Worm (Caenorhabditis elegans) whole organism, young adult: ENCODE measurements around the gene F18E2.15.
A peak's percentile ranks its signal among the peaks of the same experiment; 100 is the strongest.

Experiments used
- B0035.1 ChIP-seq: sonication (generic microtip); optimal IDR thresholded peaks from 2 replicates; lab custom pipeline; 2016; ENCODE audit warnings: missing genetic modification characterization, mild to moderate bottlenecking, missing compliant biosample characterization, missing genotype, missing genetic modification reagents
- F49E8.2 ChIP-seq: sonication (generic microtip); optimal IDR thresholded peaks from 3 replicates; lab custom pipeline; 2017; ENCODE audit warnings: missing genetic modification characterization, mild to moderate bottlenecking, missing compliant biosample characterization, antibody characterized with exemption, moderate library complexity; ENCODE audit not compliant: insufficient read depth
- K12H6.12 ChIP-seq: fragments of 200-800 bp; sonication (Bioruptor generic); optimal IDR thresholded peaks from 2 replicates; lab custom pipeline; 2018; ENCODE audit warnings: mild to moderate bottlenecking, missing genetic modification characterization, missing compliant biosample characterization
- T07F8.4 ChIP-seq: sonication (generic microtip); optimal IDR thresholded peaks from 2 replicates; lab custom pipeline; 2016; ENCODE audit warnings: mild to moderate bottlenecking, missing genetic modification characterization, moderate library complexity, missing compliant biosample characterization
- Y53G8AR.9 ChIP-seq: fragments of 200-800 bp; sonication (Bioruptor generic); conservative IDR thresholded peaks from 2 replicates; pipeline ENCODE4 v1.3.6; 2022; ENCODE audit warnings: missing genetic modification reagents, missing genetic modification characterization, missing compliant biosample characterization
- Y79H2A.3 ChIP-seq: fragments of 200-800 bp; sonication (Bioruptor generic); conservative IDR thresholded peaks from 2 replicates; pipeline ENCODE4 v1.3.6; 2022; ENCODE audit warnings: missing genetic modification reagents, missing genetic modification characterization, missing compliant biosample characterization
- ZK185.1 ChIP-seq: sonication (generic microtip); optimal IDR thresholded peaks from 2 replicates; lab custom pipeline; 2016; ENCODE audit warnings: mild to moderate bottlenecking, missing genetic modification characterization, missing compliant biosample characterization; ENCODE audit not compliant: poor library complexity, severe bottlenecking
- akir-1 ChIP-seq: fragments of 200-800 bp; sonication (Bioruptor generic); optimal IDR thresholded peaks from 2 replicates; lab custom pipeline; 2018; ENCODE audit warnings: mild to moderate bottlenecking, missing genetic modification characterization, moderate library complexity, missing compliant biosample characterization
- aptf-3 ChIP-seq: fragments of 200-800 bp; sonication (Bioruptor generic); IDR thresholded peaks from 2 replicates; pipeline ENCODE4 v1.3.6; 2022; ENCODE audit warnings: missing genetic modification characterization, missing compliant biosample characterization
- atf-7 ChIP-seq: sonication (generic microtip); optimal IDR thresholded peaks from 2 replicates; lab custom pipeline; 2017; ENCODE audit warnings: mild to moderate bottlenecking, missing genetic modification characterization, missing compliant biosample characterization
- cebp-2 ChIP-seq: fragments of 200-800 bp; sonication (Bioruptor generic); IDR thresholded peaks from 2 replicates; pipeline ENCODE4 v1.3.6; 2022; ENCODE audit warnings: missing genetic modification characterization, missing compliant biosample characterization
- ceh-100 ChIP-seq: fragments of 200-800 bp; sonication (Bioruptor generic); IDR thresholded peaks from 2 replicates; pipeline ENCODE4 v1.3.6; 2022; ENCODE audit warnings: missing genetic modification reagents, missing genetic modification characterization, missing compliant biosample characterization
- ceh-79 ChIP-seq: sonication (generic microtip); optimal IDR thresholded peaks from 2 replicates; lab custom pipeline; 2017; ENCODE audit warnings: mild to moderate bottlenecking, missing genetic modification characterization, missing compliant biosample characterization
- ceh-91 ChIP-seq: fragments of 200-800 bp; sonication (Bioruptor generic); IDR thresholded peaks from 2 replicates; pipeline ENCODE4 v1.3.6; 2022; ENCODE audit warnings: missing genetic modification reagents, missing genetic modification characterization, missing compliant biosample characterization
- dox-1 ChIP-seq: fragments of 200-800 bp; sonication (Bioruptor generic); IDR thresholded peaks from 2 replicates; pipeline ENCODE4 v1.3.6; 2022; ENCODE audit warnings: missing genetic modification reagents, missing genetic modification characterization, missing compliant biosample characterization
- egl-44 ChIP-seq: fragments of 200-800 bp; sonication (Bioruptor generic); IDR thresholded peaks from 2 replicates; pipeline ENCODE4 v1.3.6; 2022; ENCODE audit warnings: missing genetic modification reagents, missing genetic modification characterization, missing compliant biosample characterization
- egrh-3 ChIP-seq: fragments of 200-800 bp; sonication (Bioruptor generic); IDR thresholded peaks from 2 replicates; pipeline ENCODE4 v1.3.6; 2022; ENCODE audit warnings: missing genetic modification reagents, missing genetic modification characterization, missing compliant biosample characterization
- hlh-26 ChIP-seq: fragments of 200-800 bp; sonication (Bioruptor generic); conservative IDR thresholded peaks from 2 replicates; pipeline ENCODE4 v1.3.6; 2022; ENCODE audit warnings: missing genetic modification reagents, missing genetic modification characterization, missing compliant biosample characterization
- hmg-1.2 ChIP-seq: fragments of 200-800 bp; sonication (Bioruptor generic); IDR thresholded peaks from 2 replicates; pipeline ENCODE4 v1.3.6; 2022; ENCODE audit warnings: missing genetic modification reagents, missing genetic modification characterization, missing compliant biosample characterization
- hmg-20 ChIP-seq: fragments of 200-800 bp; sonication (Bioruptor generic); IDR thresholded peaks from 2 replicates; pipeline ENCODE4 v1.3.6; 2022; ENCODE audit warnings: missing genetic modification reagents, missing genetic modification characterization, missing compliant biosample characterization
- hrde-1 ChIP-seq: sonication (generic microtip); optimal IDR thresholded peaks from 2 replicates; lab custom pipeline; 2016; ENCODE audit warnings: missing genetic modification characterization, mild to moderate bottlenecking, missing compliant biosample characterization, moderate library complexity, missing genotype, missing genetic modification reagents, borderline replicate concordance
- lag-1 ChIP-seq: fragments of 200-800 bp; sonication (Bioruptor generic); IDR thresholded peaks from 2 replicates; pipeline ENCODE4 v1.3.6; 2022; ENCODE audit warnings: missing genetic modification reagents, missing genetic modification characterization, missing compliant biosample characterization
- lin-26 ChIP-seq: fragments of 200-800 bp; sonication (Bioruptor generic); IDR thresholded peaks from 2 replicates; pipeline ENCODE4 v1.3.6; 2022; ENCODE audit warnings: missing genetic modification reagents, missing genetic modification characterization, missing compliant biosample characterization
- lin-40 ChIP-seq: sonication (generic microtip); optimal IDR thresholded peaks from 2 replicates; lab custom pipeline; 2016; ENCODE audit warnings: missing genetic modification characterization, mild to moderate bottlenecking, missing compliant biosample characterization, missing genotype, missing genetic modification reagents
- lir-1 ChIP-seq: fragments of 200-800 bp; sonication (Bioruptor generic); conservative IDR thresholded peaks from 2 replicates; pipeline ENCODE4 v1.3.6; 2022; ENCODE audit warnings: missing genetic modification reagents, missing genetic modification characterization, missing compliant biosample characterization
- madf-6 ChIP-seq: fragments of 200-800 bp; sonication (Bioruptor generic); IDR thresholded peaks from 2 replicates; pipeline ENCODE4 v1.3.6; 2022; ENCODE audit warnings: missing genetic modification reagents, missing genetic modification characterization, missing compliant biosample characterization
- madf-8 ChIP-seq: fragments of 200-800 bp; sonication (Bioruptor generic); conservative IDR thresholded peaks from 2 replicates; pipeline ENCODE4 v1.3.6; 2022; ENCODE audit warnings: missing genetic modification reagents, missing genetic modification characterization, missing compliant biosample characterization
- mel-28 ChIP-seq: sonication (generic microtip); optimal IDR thresholded peaks from 2 replicates; lab custom pipeline; 2016; ENCODE audit warnings: borderline replicate concordance, mild to moderate bottlenecking, missing genetic modification characterization, missing compliant biosample characterization
- nfyb-1 ChIP-seq: fragments of 200-800 bp; sonication (Bioruptor generic); IDR thresholded peaks from 2 replicates; pipeline ENCODE4 v1.3.6; 2022; ENCODE audit warnings: missing genetic modification reagents, missing genetic modification characterization, missing compliant biosample characterization
- nhr-179 ChIP-seq: sonication (generic microtip); optimal IDR thresholded peaks from 2 replicates; lab custom pipeline; 2016; ENCODE audit warnings: mild to moderate bottlenecking, missing genetic modification characterization, missing compliant biosample characterization
- rcor-1 ChIP-seq: fragments of 200-800 bp; sonication (Bioruptor generic); IDR thresholded peaks from 2 replicates; pipeline ENCODE4 v1.3.6; 2022; ENCODE audit warnings: missing genetic modification reagents, missing genetic modification characterization, missing compliant biosample characterization
- tbx-9 ChIP-seq: sonication (generic microtip); optimal IDR thresholded peaks from 2 replicates; lab custom pipeline; 2016; ENCODE audit warnings: borderline replicate concordance, missing genetic modification characterization, inconsistent platforms, missing compliant biosample characterization
- zfh-2 ChIP-seq: fragments of 200-800 bp; sonication (Bioruptor generic); conservative IDR thresholded peaks from 2 replicates; pipeline ENCODE4 v1.3.6; 2022; ENCODE audit warnings: missing genetic modification reagents, missing genetic modification characterization, missing compliant biosample characterization
- ztf-22 ChIP-seq: fragments of 200-800 bp; sonication (Bioruptor generic); optimal IDR thresholded peaks from 2 replicates; lab custom pipeline; 2018; ENCODE audit warnings: mild to moderate bottlenecking, missing genetic modification characterization, moderate library complexity, missing compliant biosample characterization
- ztf-3 ChIP-seq: fragments of 200-800 bp; sonication (Bioruptor generic); optimal IDR thresholded peaks from 2 replicates; lab custom pipeline; 2018; ENCODE audit warnings: mild to moderate bottlenecking, missing genetic modification characterization, missing compliant biosample characterization

F18E2.15 gene

ce11 chrV:12780248-12780647, 19.4 kb upstream of the F18E2.15 start (continued):
- TF ChIP-seq Y53G8AR.9 (no peak), atf-7 (peak; percentile 4), zfh-2 (no peak), egl-44 (GFP tag; lab: Robert Waterston, UW) (no peak; the same call in 1 of the 2 replicates), nhr-179 (no peak), Y79H2A.3 (GFP tag; lab: Robert Waterston, UW) (peak; percentile 84), ceh-79 (tag; lab: Kevin White, UChicago) (peak; percentile 69), hlh-26 (GFP tag; lab: Robert Waterston, UW) (no peak), lin-26 (GFP tag; lab: Robert Waterston, UW) (peak; percentile 97), hmg-1.2 (GFP tag; lab: Robert Waterston, UW) (peak; percentile 76), ztf-3 (GFP tag; lab: Kevin White, UChicago) (no peak), madf-8 (GFP tag; lab: Robert Waterston, UW) (no peak)

ce11 chrV:12773852-12774251, 13.0 kb upstream of the F18E2.15 start:
- no peak for TF ChIP-seq egrh-3 (GFP tag; lab: Robert Waterston, UW)
- TF ChIP-seq K12H6.12 (tag; lab: Kevin White, UChicago): no peak
- TF ChIP-seq T07F8.4: no peak
- TF ChIP-seq lin-40 (tag; lab: Kevin White, UChicago): no peak
- no peak for TF ChIP-seq ZK185.1
- no peak for TF ChIP-seq B0035.1 (tag; lab: Kevin White, UChicago)
- no peak for TF ChIP-seq hmg-20 (GFP tag; lab: Robert Waterston, UW)
- no peak for TF ChIP-seq nfyb-1
- TF ChIP-seq lir-1 (GFP tag; lab: Robert Waterston, UW): no peak
- no peak for TF ChIP-seq atf-7
- no peak for TF ChIP-seq dox-1 (GFP tag; lab: Robert Waterston, UW)
- no peak for TF ChIP-seq akir-1 (GFP tag; lab: Kevin White, UChicago)
- no peak for TF ChIP-seq hrde-1 (tag; lab: Kevin White, UChicago)
- no peak for TF ChIP-seq F49E8.2 (tag; lab: Kevin White, UChicago)
- no peak for TF ChIP-seq ztf-22
- TF ChIP-seq, all 124 proteins: peak for 0

ce11 chrV:12773222-12773621, 12.4 kb upstream of the F18E2.15 start, which contains the start of gene ZC455.1:
TSS of gene ZC455.1 (plus strand) at chrV:12773522.
- TF ChIP-seq ceh-91 (no peak), lir-1 (GFP tag; lab: Robert Waterston, UW) (no peak), K12H6.12 (tag; lab: Kevin White, UChicago) (no peak), mel-28 (tag; lab: Kevin White, UChicago) (no peak), cebp-2 (no peak), F49E8.2 (tag; lab: Kevin White, UChicago) (no peak), madf-6 (GFP tag; lab: Robert Waterston, UW) (no peak), aptf-3 (GFP tag; lab: Robert Waterston, UW) (no peak), lag-1 (no peak), ceh-100 (GFP tag; lab: Robert Waterston, UW) (no peak), tbx-9 (tag; lab: Kevin White, UChicago) (no peak), lin-40 (tag; lab: Kevin White, UChicago) (no peak)

- no peak for TF ChIP-seq rcor-1
Observed at ce11 chrV:12768946-12769345, 8.1 kb upstream of the F18E2.15 start, which contains the start of gene srt-43. TSS of gene srt-43 (plus strand) at chrV:12769246.
